Worm (Caenorhabditis elegans): ENCODE measurements around the gene C02B8.12.

C02B8.12 gene

DNA sequence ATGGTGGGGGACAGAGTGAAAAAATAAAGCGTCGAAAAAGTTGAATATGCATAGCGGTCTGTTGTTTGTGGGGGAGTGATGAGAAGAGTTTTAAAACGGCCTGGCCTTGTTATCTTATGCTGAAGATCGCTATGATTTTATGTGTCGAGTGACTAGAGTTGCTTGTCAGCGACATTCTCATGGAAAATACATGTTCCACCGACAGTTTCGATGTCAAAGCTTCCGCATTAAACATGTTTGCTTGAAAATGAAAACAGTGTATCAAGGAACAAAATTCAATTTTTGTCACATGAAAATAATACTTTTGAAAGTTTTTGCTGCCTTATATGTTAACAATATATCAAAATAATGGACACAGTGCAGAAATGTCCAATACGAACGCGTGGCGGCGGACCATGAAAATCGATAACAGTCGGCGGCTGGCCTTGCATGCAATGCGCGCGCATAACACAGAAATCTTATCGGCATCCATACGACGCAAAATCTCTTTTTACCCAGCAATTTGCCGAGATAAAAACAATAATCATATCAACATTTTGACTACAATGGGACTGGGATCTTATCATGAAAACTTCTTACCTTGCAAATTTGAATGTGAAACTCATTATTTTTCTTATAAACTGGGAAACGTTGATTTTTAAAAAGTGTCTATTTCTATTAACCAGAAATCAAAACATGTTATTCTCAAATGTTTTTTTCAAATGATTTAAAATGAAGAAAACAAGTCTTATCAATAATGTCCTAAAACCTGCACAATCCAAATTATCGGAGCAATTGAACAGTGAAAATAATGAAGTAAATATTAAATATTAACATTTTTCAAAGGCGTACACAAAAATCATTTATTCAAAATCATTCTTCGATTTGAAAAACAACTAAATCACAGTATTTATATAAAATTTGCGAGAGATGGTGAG is 36.2 kb downstream of the C02B8.12 start:
- no peak for TF ChIP-seq lsy-12 (tag; optimal IDR thresholded peaks at IDR 0.05)
- peak; percentile 63 for TF ChIP-seq ceh-28 (tag; optimal IDR thresholded peaks at IDR 0.05)
- no peak for TF ChIP-seq nhr-76 (tag; optimal IDR thresholded peaks at IDR 0.05)
- no peak for TF ChIP-seq nhr-23 (tag; optimal IDR thresholded peaks at IDR 0.05)
- TF ChIP-seq hmg-11 (tag; optimal IDR thresholded peaks at IDR 0.05) = no peak
- peak; percentile 3 for TF ChIP-seq fos-1 (tag; optimal IDR thresholded peaks at IDR 0.05)

ce11 chrX:8086450-8086724 is 36.8 kb downstream of the C02B8.12 start, which contains the start of gene dao-3:
TSS of gene dao-3 (minus strand) at chrX:8086550.
- TF ChIP-seq fkh-10 (GFP tag; optimal IDR thresholded peaks at IDR 0.05) (no peak), zag-1 (tag; optimal IDR thresholded peaks at IDR 0.05) (no peak), nhr-25 (tag; optimal IDR thresholded peaks at IDR 0.05) (no peak), tbx-2 (tag; optimal IDR thresholded peaks at IDR 0.05) (no peak), fkh-2 (tag; optimal IDR thresholded peaks at IDR 0.05) (no peak), elt-3 (tag; optimal IDR thresholded peaks at IDR 0.05) (no peak), daf-12 (tag; optimal IDR thresholded peaks at IDR 0.05) (no peak), lin-15B (tag; optimal IDR thresholded peaks at IDR 0.05) (no peak), ceh-16 (tag; optimal IDR thresholded peaks at IDR 0.05) (no peak), sea-2 (GFP tag; optimal IDR thresholded peaks at IDR 0.05) (no peak), elt-2 (tag; optimal IDR thresholded peaks at IDR 0.05) (no peak), pqm-1 (tag; optimal IDR thresholded peaks at IDR 0.05) (no peak), mml-1 (tag; optimal IDR thresholded peaks at IDR 0.05) (no peak), egl-27 (tag; optimal IDR thresholded peaks at IDR 0.05) (no peak), egl-5 (tag; optimal IDR thresholded peaks at IDR 0.05) (no peak), unc-39 (tag; optimal IDR thresholded peaks at IDR 0.05) (no peak), aly-2 (tag; optimal IDR thresholded peaks at IDR 0.05) (no peak), ztf-11 (tag; optimal IDR thresholded peaks at IDR 0.05) (no peak)

- TF ChIP-seq ceh-16 (tag; optimal IDR thresholded peaks at IDR 0.05) (no peak), pha-4 (tag; optimal IDR thresholded peaks at IDR 0.05) (no peak), hmg-11 (tag; optimal IDR thresholded peaks at IDR 0.05) (no peak), egl-27 (tag; optimal IDR thresholded peaks at IDR 0.05) (no peak), nhr-28 (tag; optimal IDR thresholded peaks at IDR 0.05) (no peak), fkh-2 (tag; optimal IDR thresholded peaks at IDR 0.05) (no peak), jun-1 (tag; optimal IDR thresholded peaks at IDR 0.05) (no peak), eor-1 (tag; optimal IDR thresholded peaks at IDR 0.05) (no peak), lin-15B (tag; optimal IDR thresholded peaks at IDR 0.05) (no peak), elt-3 (tag; optimal IDR thresholded peaks at IDR 0.05) (no peak), mml-1 (tag; optimal IDR thresholded peaks at IDR 0.05) (no peak), nhr-67 (tag; optimal IDR thresholded peaks at IDR 0.05) (no peak), ztf-11 (tag; optimal IDR thresholded peaks at IDR 0.05) (no peak), zag-1 (tag; optimal IDR thresholded peaks at IDR 0.05) (no peak), ztf-4 (tag; optimal IDR thresholded peaks at IDR 0.05) (no peak), nhr-43 (tag; optimal IDR thresholded peaks at IDR 0.05; ENCODE audit: poor library complexity, severe bottlenecking) (no peak), R02D3.7 (tag; optimal IDR thresholded peaks at IDR 0.05) (no peak), nhr-77 (tag; optimal IDR thresholded peaks at IDR 0.05) (no peak)
Measured at ce11 chrX:8084669-8085068, 38.5 kb downstream of the C02B8.12 start.

ce11 chrX:8083919-8084318 is 39.2 kb downstream of the C02B8.12 start, which contains the start of gene K07E3.4:
TSS of gene K07E3.4 (minus strand) at chrX:8084018.
- TF ChIP-seq egl-5 (tag; optimal IDR thresholded peaks at IDR 0.05) = no peak
- TF ChIP-seq tbx-2 (tag; optimal IDR thresholded peaks at IDR 0.05) = no peak
- TF ChIP-seq nhr-23 (tag; optimal IDR thresholded peaks at IDR 0.05) = peak; percentile 67
- TF ChIP-seq ceh-82 (tag; optimal IDR thresholded peaks at IDR 0.05) = no peak
- no peak for TF ChIP-seq lsy-12 (tag; optimal IDR thresholded peaks at IDR 0.05)
- no peak for TF ChIP-seq fos-1 (tag; optimal IDR thresholded peaks at IDR 0.05)
- TF ChIP-seq mml-1 (tag; optimal IDR thresholded peaks at IDR 0.05) = no peak
- TF ChIP-seq jun-1 (tag; optimal IDR thresholded peaks at IDR 0.05) = peak; percentile 53
- TF ChIP-seq ama-1 (optimal IDR thresholded peaks at IDR 0.05) = no peak
- TF ChIP-seq pqm-1 (tag; optimal IDR thresholded peaks at IDR 0.05) = peak; percentile 71
- TF ChIP-seq ztf-4 (tag; optimal IDR thresholded peaks at IDR 0.05) = no peak
- no peak for TF ChIP-seq daf-12 (tag; optimal IDR thresholded peaks at IDR 0.05)
- TF ChIP-seq fkh-2 (tag; optimal IDR thresholded peaks at IDR 0.05) = no peak
- no peak for TF ChIP-seq ceh-16 (tag; optimal IDR thresholded peaks at IDR 0.05)
- TF ChIP-seq lin-39 (tag; optimal IDR thresholded peaks at IDR 0.05) = no peak
- no peak for TF ChIP-seq sea-2 (GFP tag; optimal IDR thresholded peaks at IDR 0.05)
- TF ChIP-seq ZK546.5 (tag; optimal IDR thresholded peaks at IDR 0.05) = no peak
- peak; percentile 85 for TF ChIP-seq elt-1 (tag; optimal IDR thresholded peaks at IDR 0.05)
- no peak for TF ChIP-seq aly-2 (tag; optimal IDR thresholded peaks at IDR 0.05)
- TF ChIP-seq R02D3.7 (tag; optimal IDR thresholded peaks at IDR 0.05) = no peak
- peak; percentile 78 for TF ChIP-seq nhr-43 (tag; optimal IDR thresholded peaks at IDR 0.05; ENCODE audit: poor library complexity, severe bottlenecking)
- no peak for TF ChIP-seq zag-1 (tag; optimal IDR thresholded peaks at IDR 0.05)
- TF ChIP-seq skn-1 (tag; optimal IDR thresholded peaks at IDR 0.05) = no peak
- no peak for TF ChIP-seq nhr-12 (tag; optimal IDR thresholded peaks at IDR 0.05)
- no peak for TF ChIP-seq nhr-77 (tag; optimal IDR thresholded peaks at IDR 0.05)
- no peak for TF ChIP-seq nhr-28 (tag; optimal IDR thresholded peaks at IDR 0.05)
- TF ChIP-seq fkh-10 (GFP tag; optimal IDR thresholded peaks at IDR 0.05) = no peak
- TF ChIP-seq nfya-1 (tag; optimal IDR thresholded peaks at IDR 0.05; ENCODE audit: insufficient read depth) = peak; percentile 43
- peak; percentile 82 for TF ChIP-seq nhr-25 (tag; optimal IDR thresholded peaks at IDR 0.05)
- no peak for TF ChIP-seq egl-27 (tag; optimal IDR thresholded peaks at IDR 0.05)
- no peak for TF ChIP-seq pha-4 (tag; optimal IDR thresholded peaks at IDR 0.05)
- TF ChIP-seq mdl-1 (tag; optimal IDR thresholded peaks at IDR 0.05) = peak; percentile 88
- TF ChIP-seq ceh-28 (tag; optimal IDR thresholded peaks at IDR 0.05) = peak; percentile 77
- TF ChIP-seq hmg-11 (tag; optimal IDR thresholded peaks at IDR 0.05) = no peak
